Fruit fly (Drosophila melanogaster) S2 (cell line): ENCODE measurements around the gene GstD1.

Source experiments
- CG8478 ChIP-seq: fragments of >200 bp; optimal IDR thresholded peaks from 2 replicates; lab custom pipeline; 2018
- CTCF ChIP-seq, 2 experiments: fragments of >200 bp; optimal IDR thresholded peaks; 2 replicates each; lab custom pipeline; 2018

- no peak for TF ChIP-seq CTCF (optimal IDR thresholded peaks at IDR 0.05; lab: Kevin White, UChicago)
- no peak for TF ChIP-seq CG8478 (lab: Kevin White, UChicago)
Observed at dm6 chr3R:12386965-12387364, 17.9 kb upstream of the GstD1 start, which contains the start of gene CG33098.
